Fruit fly (Drosophila melanogaster) whole organism, prepupa: ENCODE results near the gene HIPP1.

Experiments
- Blimp-1 ChIP-seq: fragments of 200-800 bp; sonication (Bioruptor generic); optimal IDR thresholded peaks from 3 replicates; lab custom pipeline; 2017; ENCODE audit warnings: missing biosample characterization, missing genetic modification characterization, mild to moderate bottlenecking, moderate library complexity, missing genetic modification reagents
- CG10631 ChIP-seq: fragments of 200-800 bp; sonication (Bioruptor generic); optimal IDR thresholded peaks from 2 replicates; lab custom pipeline; 2016; ENCODE audit warnings: missing biosample characterization, missing genetic modification characterization
- CG15336 ChIP-seq: fragments of 200-800 bp; sonication (Bioruptor generic); IDR thresholded peaks from 2 replicates; pipeline ENCODE4 v1.3.6; 2022; ENCODE audit warnings: missing biosample characterization, missing genetic modification characterization
- CG16779 ChIP-seq: fragments of 200-800 bp; sonication (Bioruptor generic); optimal IDR thresholded peaks from 3 replicates; lab custom pipeline; 2017; ENCODE audit warnings: missing biosample characterization, mild to moderate bottlenecking, missing genetic modification characterization
- CG3032 ChIP-seq: fragments of 200-800 bp; optimal IDR thresholded peaks from 2 replicates; lab custom pipeline; 2019; ENCODE audit warnings: missing biosample characterization, mild to moderate bottlenecking, missing genetic modification characterization, moderate library complexity
- CG31627 ChIP-seq: fragments of 200-800 bp; sonication (Bioruptor generic); optimal IDR thresholded peaks from 3 replicates; lab custom pipeline; 2016; ENCODE audit warnings: missing biosample characterization, missing genetic modification characterization
- CG34406 ChIP-seq: fragments of 200-800 bp; sonication (Bioruptor generic); optimal IDR thresholded peaks from 3 replicates; lab custom pipeline; 2016; ENCODE audit warnings: missing biosample characterization, missing genetic modification characterization
- CG3919 ChIP-seq: fragments of 200-800 bp; sonication (Bioruptor generic); optimal IDR thresholded peaks from 3 replicates; lab custom pipeline; 2016; ENCODE audit warnings: missing biosample characterization, missing genetic modification characterization
- CG4318 ChIP-seq: fragments of 200-800 bp; sonication (Bioruptor generic); optimal IDR thresholded peaks from 3 replicates; lab custom pipeline; 2017; ENCODE audit warnings: missing biosample characterization, mild to moderate bottlenecking, missing genetic modification characterization
- CG6276 ChIP-seq: fragments of 200-800 bp; sonication (Bioruptor generic); optimal IDR thresholded peaks from 2 replicates; lab custom pipeline; 2017; ENCODE audit warnings: missing biosample characterization, mild to moderate bottlenecking, missing genetic modification characterization
- CG6792 ChIP-seq: fragments of 200-800 bp; sonication (Bioruptor generic); optimal IDR thresholded peaks from 3 replicates; lab custom pipeline; 2016; ENCODE audit warnings: missing biosample characterization, missing genetic modification characterization
- CG6854 ChIP-seq: fragments of 200-800 bp; sonication (Bioruptor generic); optimal IDR thresholded peaks from 2 replicates; lab custom pipeline; 2017; ENCODE audit warnings: missing biosample characterization, mild to moderate bottlenecking, missing genetic modification characterization
- CG7368 ChIP-seq: fragments of 200-800 bp; sonication (Bioruptor generic); optimal IDR thresholded peaks from 3 replicates; lab custom pipeline; 2016; ENCODE audit warnings: missing biosample characterization, missing genetic modification characterization
- CG8319 ChIP-seq: fragments of 200-800 bp; sonication (Bioruptor generic); optimal IDR thresholded peaks from 3 replicates; lab custom pipeline; 2016; ENCODE audit warnings: missing biosample characterization, missing genetic modification characterization
- CG8632 ChIP-seq: fragments of 200-800 bp; sonication (Bioruptor generic); optimal IDR thresholded peaks from 3 replicates; lab custom pipeline; 2016; ENCODE audit warnings: missing biosample characterization, missing genetic modification characterization
- CG9139 ChIP-seq: fragments of 200-800 bp; sonication (Bioruptor generic); optimal IDR thresholded peaks from 3 replicates; lab custom pipeline; 2017; ENCODE audit warnings: missing biosample characterization, mild to moderate bottlenecking, missing genetic modification characterization
- Eip75B ChIP-seq: fragments of 200-800 bp; sonication (Bioruptor generic); optimal IDR thresholded peaks from 3 replicates; lab custom pipeline; 2016; ENCODE audit warnings: missing biosample characterization, missing genetic modification characterization
- Eip78C ChIP-seq: fragments of 200-800 bp; sonication (Bioruptor generic); peaks from one replicate; lab custom pipeline; 2016; ENCODE audit warnings: missing biosample characterization, missing genetic modification characterization
- Eip93F ChIP-seq: fragments of 200-800 bp; sonication (Bioruptor generic); optimal IDR thresholded peaks from 2 replicates; lab custom pipeline; 2016; ENCODE audit warnings: missing biosample characterization, mild to moderate bottlenecking, missing genetic modification characterization
- Ets21C ChIP-seq: fragments of 200-800 bp; sonication (Bioruptor generic); optimal IDR thresholded peaks from 3 replicates; lab custom pipeline; 2016; ENCODE audit warnings: missing biosample characterization, missing genetic modification characterization
- Gug ChIP-seq: fragments of 200-800 bp; sonication (Bioruptor generic); IDR thresholded peaks from 2 replicates; pipeline ENCODE4 v1.3.6; 2022; ENCODE audit warnings: missing biosample characterization, missing genetic modification characterization
- Hr39 ChIP-seq: fragments of 200-800 bp; sonication (Bioruptor generic); optimal IDR thresholded peaks from 2 replicates; lab custom pipeline; 2016; ENCODE audit warnings: missing biosample characterization, missing genetic modification characterization
- Hr4 ChIP-seq: fragments of 200-800 bp; sonication (Bioruptor generic); optimal IDR thresholded peaks from 3 replicates; lab custom pipeline; 2016; ENCODE audit warnings: missing biosample characterization, missing genetic modification characterization
- Met ChIP-seq: fragments of 200-800 bp; sonication (Bioruptor generic); optimal IDR thresholded peaks from 3 replicates; lab custom pipeline; 2016; ENCODE audit warnings: missing biosample characterization, missing genetic modification characterization
- OdsH ChIP-seq: fragments of 200-800 bp; sonication (Bioruptor generic); optimal IDR thresholded peaks from 3 replicates; lab custom pipeline; 2016; ENCODE audit warnings: missing biosample characterization, missing genetic modification characterization
- Smox ChIP-seq: fragments of 200-800 bp; sonication (Bioruptor generic); optimal IDR thresholded peaks from 3 replicates; lab custom pipeline; 2016; ENCODE audit warnings: missing biosample characterization, missing genetic modification characterization
- Sox102F ChIP-seq: fragments of 200-800 bp; sonication (Bioruptor generic); optimal IDR thresholded peaks from 2 replicates; lab custom pipeline; 2016; ENCODE audit warnings: missing biosample characterization, mild to moderate bottlenecking, missing genetic modification characterization
- Sox14 ChIP-seq: fragments of 200-800 bp; sonication (Bioruptor generic); optimal IDR thresholded peaks from 3 replicates; lab custom pipeline; 2016; ENCODE audit warnings: missing biosample characterization, missing genetic modification characterization
- Sox15 ChIP-seq: fragments of 200-800 bp; sonication (Bioruptor generic); optimal IDR thresholded peaks from 3 replicates; lab custom pipeline; 2016; ENCODE audit warnings: missing biosample characterization, missing genetic modification characterization
- achi ChIP-seq: fragments of 200-800 bp; sonication (Bioruptor generic); optimal IDR thresholded peaks from 3 replicates; lab custom pipeline; 2016; ENCODE audit warnings: missing biosample characterization, missing genetic modification characterization
- acj6 ChIP-seq: fragments of 200-800 bp; sonication (Bioruptor generic); optimal IDR thresholded peaks from 3 replicates; lab custom pipeline; 2016; ENCODE audit warnings: missing biosample characterization, missing genetic modification characterization
- cyc ChIP-seq: fragments of 200-800 bp; sonication (Bioruptor generic); optimal IDR thresholded peaks from 3 replicates; lab custom pipeline; 2016; ENCODE audit warnings: missing biosample characterization, missing genetic modification characterization
- dac ChIP-seq: fragments of 200-800 bp; sonication (Bioruptor generic); optimal IDR thresholded peaks from 2 replicates; lab custom pipeline; 2017; ENCODE audit warnings: missing biosample characterization, mild to moderate bottlenecking, missing genetic modification characterization
- dsx ChIP-seq: fragments of 200-800 bp; optimal IDR thresholded peaks from 3 replicates; lab custom pipeline; 2019; ENCODE audit warnings: missing biosample characterization, mild to moderate bottlenecking, missing genetic modification characterization, moderate library complexity; ENCODE audit not compliant: poor library complexity, severe bottlenecking
- esn ChIP-seq: fragments of 200-800 bp; sonication (Bioruptor generic); optimal IDR thresholded peaks from 2 replicates; lab custom pipeline; 2016; ENCODE audit warnings: missing biosample characterization, mild to moderate bottlenecking, missing genetic modification characterization, moderate library complexity
- fd85E ChIP-seq: fragments of 200-800 bp; sonication (Bioruptor generic); optimal IDR thresholded peaks from 3 replicates; lab custom pipeline; 2016; ENCODE audit warnings: missing biosample characterization, missing genetic modification characterization
- lz ChIP-seq: fragments of 200-800 bp; sonication (Bioruptor generic); optimal IDR thresholded peaks from 3 replicates; lab custom pipeline; 2016; ENCODE audit warnings: missing biosample characterization, missing genetic modification characterization
- net ChIP-seq: fragments of 200-800 bp; sonication (Bioruptor generic); optimal IDR thresholded peaks from 3 replicates; lab custom pipeline; 2016; ENCODE audit warnings: missing biosample characterization, missing genetic modification characterization
- salr ChIP-seq, 2 experiments: fragments of 200-800 bp; sonication (Bioruptor generic); optimal IDR thresholded peaks; 3 replicates each; lab custom pipeline; 2016 to 2018; ENCODE audit warnings: missing biosample characterization in 2 of 2, missing genetic modification characterization in 2 of 2, mild to moderate bottlenecking in 1 of 2
- spab ChIP-seq: fragments of 200-800 bp; sonication (Bioruptor generic); optimal IDR thresholded peaks from 2 replicates; lab custom pipeline; 2017; ENCODE audit warnings: missing biosample characterization, mild to moderate bottlenecking, missing genetic modification characterization, missing genetic modification reagents
- svp ChIP-seq: fragments of 200-800 bp; sonication (Bioruptor generic); peaks from one replicate; lab custom pipeline; 2016; ENCODE audit warnings: missing biosample characterization, missing genetic modification characterization
- topi ChIP-seq: fragments of 200-800 bp; sonication (Bioruptor generic); optimal IDR thresholded peaks from 3 replicates; lab custom pipeline; 2016; ENCODE audit warnings: missing biosample characterization, missing genetic modification characterization
- vri ChIP-seq: fragments of 200-800 bp; sonication (Bioruptor generic); optimal IDR thresholded peaks from 3 replicates; lab custom pipeline; 2016; ENCODE audit warnings: missing biosample characterization, mild to moderate bottlenecking, missing genetic modification characterization

HIPP1 gene

DNA sequence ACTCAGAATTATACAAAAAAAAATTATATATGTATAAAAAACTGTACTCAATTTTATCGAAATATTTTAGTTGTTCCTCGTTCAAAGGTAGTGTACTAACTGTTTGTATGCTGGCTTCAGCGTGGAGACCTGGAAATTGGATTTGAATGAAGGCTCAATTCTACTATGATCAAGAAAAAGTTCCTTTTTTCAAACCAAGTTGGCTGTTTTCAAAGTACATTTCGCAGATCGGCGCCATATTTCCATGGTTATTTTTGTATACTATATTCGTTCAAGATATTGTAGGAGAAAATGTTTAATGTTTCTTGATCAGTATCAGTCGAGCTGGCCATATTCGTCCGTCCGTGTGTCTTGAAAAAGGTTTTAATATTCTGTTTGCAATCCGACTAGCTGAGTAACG is 8.5 kb downstream of the HIPP1 start, which contains the start of gene Mst77F:
Gene Mst77F (minus strand): TSS at position 101 of the 400 bp plus-strand sequence.
- TF ChIP-seq Met (GFP tag; lab: Kevin White, UChicago) (no peak), Ets21C (GFP tag; lab: Kevin White, UChicago) (no peak), fd85E (GFP tag; lab: Kevin White, UChicago) (no peak), achi (GFP tag; lab: Kevin White, UChicago) (no peak), CG9139 (GFP tag; lab: Kevin White, UChicago) (no peak), CG4318 (GFP tag; lab: Kevin White, UChicago) (no peak), Smox (GFP tag; lab: Kevin White, UChicago) (no peak)

DNA sequence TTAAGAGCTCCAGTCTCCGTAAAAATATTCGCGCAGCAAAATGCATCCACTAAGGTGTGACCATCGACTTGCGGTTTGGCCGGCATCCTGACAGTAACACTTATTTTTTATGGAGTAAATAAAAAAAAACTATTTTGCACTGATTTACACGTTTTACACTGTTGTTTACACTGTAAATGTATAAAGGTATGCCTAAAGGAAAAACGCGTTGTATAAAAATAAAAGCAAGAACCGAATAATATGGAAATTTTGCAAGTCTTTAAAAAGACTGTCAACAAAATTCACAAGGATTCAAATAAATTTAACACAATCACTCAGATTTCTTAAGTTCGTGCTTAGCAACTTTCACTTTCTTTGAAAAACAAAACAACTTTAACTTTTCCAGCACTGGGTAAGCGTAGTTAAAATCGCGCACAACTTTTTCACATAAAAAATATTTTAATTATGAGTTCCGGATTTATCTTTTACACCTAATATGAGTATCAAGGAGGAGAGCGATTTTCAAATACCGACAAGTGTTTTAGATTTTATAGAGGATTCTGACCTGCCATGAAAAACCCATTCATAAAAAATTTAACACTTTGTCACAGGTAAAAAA is 13.8 kb downstream of the HIPP1 start:
- TF ChIP-seq Blimp-1 (GFP tag; lab: Kevin White, UChicago), result peak; percentile 40
- peak; percentile 33 for TF ChIP-seq svp (GFP tag; lab: Kevin White, UChicago)
- TF ChIP-seq Hr4 (GFP tag; lab: Kevin White, UChicago), result peak; percentile 34
- no peak for TF ChIP-seq Met (GFP tag; lab: Kevin White, UChicago)

DNA sequence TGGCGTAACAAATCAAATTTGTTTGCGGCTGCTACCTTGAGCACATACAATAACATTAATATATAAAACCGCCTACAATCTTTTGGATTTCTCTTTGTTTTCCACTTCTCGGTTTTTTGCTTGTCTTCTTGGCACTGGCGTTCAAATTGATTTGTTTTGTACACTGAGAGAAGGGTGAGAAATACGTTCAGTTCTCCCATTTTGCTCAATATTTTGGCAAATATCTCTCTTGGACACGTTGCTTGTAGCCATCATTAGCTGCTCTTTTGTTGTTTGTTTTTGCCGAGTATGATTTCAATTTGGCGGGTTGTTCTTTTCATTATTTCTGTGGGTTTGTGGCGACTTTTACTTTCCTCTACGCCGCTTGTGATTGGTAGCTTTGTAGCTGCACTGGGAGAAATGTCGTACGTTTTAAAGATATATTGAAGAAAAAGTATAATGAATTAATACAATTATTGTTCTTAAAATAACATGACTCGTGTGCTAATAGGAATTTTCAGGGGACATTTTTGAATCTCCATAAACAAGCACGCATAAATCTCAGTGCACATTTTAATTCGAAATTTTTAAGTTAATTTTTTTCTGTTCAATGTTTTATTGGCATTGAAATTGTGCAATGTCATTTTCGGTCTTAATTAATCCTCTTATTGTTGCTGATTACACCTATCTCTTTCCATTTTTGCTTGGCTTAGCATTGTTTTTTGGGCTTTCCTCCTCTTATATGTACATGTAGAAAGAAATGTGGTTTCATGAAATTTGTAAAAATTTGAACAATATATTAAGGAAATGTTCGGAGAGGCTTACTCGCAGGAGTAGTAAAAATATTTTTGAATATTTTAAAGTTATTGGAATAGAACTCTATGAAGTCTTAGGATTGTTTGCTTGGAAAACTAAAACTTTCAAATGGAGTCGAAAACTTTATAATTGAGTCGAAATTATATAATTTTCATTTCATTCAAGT is 17.8 kb downstream of the HIPP1 start:
- TF ChIP-seq cyc (GFP tag; lab: Kevin White, UChicago), result peak; percentile 47
- TF ChIP-seq CG16779, result no peak
- no peak for TF ChIP-seq acj6 (GFP tag; lab: Kevin White, UChicago)
- TF ChIP-seq CG8319, result no peak
- TF ChIP-seq spab (GFP tag; lab: Kevin White, UChicago), result no peak
- no peak for TF ChIP-seq Sox15
- TF ChIP-seq Gug (GFP tag; lab: Robert Waterston, UW), result no peak
- TF ChIP-seq salr (GFP tag; optimal IDR thresholded peaks at IDR 0.05; lab: Kevin White, UChicago), result no peak
- no peak for TF ChIP-seq CG3919
- no peak for TF ChIP-seq CG6276 (GFP tag; lab: Kevin White, UChicago)
- TF ChIP-seq CG7368 (GFP tag; lab: Kevin White, UChicago), result no peak
- no peak for TF ChIP-seq Sox14 (GFP tag; lab: Kevin White, UChicago)
- TF ChIP-seq Eip93F (GFP tag; lab: Kevin White, UChicago), result no peak
- peak; percentile 51 for TF ChIP-seq Met (GFP tag; lab: Kevin White, UChicago)
- no peak for TF ChIP-seq fd85E (GFP tag; lab: Kevin White, UChicago)
- no peak for TF ChIP-seq CG6792
- TF ChIP-seq CG10631, result no peak
- peak; percentile 4 for TF ChIP-seq CG8632 (GFP tag; lab: Kevin White, UChicago)
- peak; percentile 44 for TF ChIP-seq lz
- no peak for TF ChIP-seq dsx
- peak; percentile 59 for TF ChIP-seq esn
- TF ChIP-seq dac (GFP tag; lab: Kevin White, UChicago), result no peak
- peak; percentile 38 for TF ChIP-seq OdsH (GFP tag; lab: Kevin White, UChicago)
- no peak for TF ChIP-seq achi (GFP tag; lab: Kevin White, UChicago)
- TF ChIP-seq CG15336 (GFP tag; lab: Robert Waterston, UW), result no peak
- peak; percentile 15 for TF ChIP-seq Sox102F (GFP tag; lab: Kevin White, UChicago)
- no peak for TF ChIP-seq Smox (GFP tag; lab: Kevin White, UChicago)
- TF ChIP-seq Ets21C (GFP tag; lab: Kevin White, UChicago), result no peak
- TF ChIP-seq CG3032 (tag; lab: Kevin White, UChicago), result no peak
- TF ChIP-seq Hr39 (GFP tag; lab: Kevin White, UChicago), result peak; percentile 35
- peak; percentile 84 for TF ChIP-seq svp (GFP tag; lab: Kevin White, UChicago)
- TF ChIP-seq CG4318 (GFP tag; lab: Kevin White, UChicago), result no peak
- no peak for TF ChIP-seq CG6854 (GFP tag; lab: Kevin White, UChicago)
- TF ChIP-seq topi (GFP tag; lab: Kevin White, UChicago), result peak; percentile 50
- no peak for TF ChIP-seq CG34406 (GFP tag; lab: Kevin White, UChicago)
- TF ChIP-seq CG31627 (GFP tag; lab: Kevin White, UChicago), result peak; percentile 36
- TF ChIP-seq vri (GFP tag; lab: Kevin White, UChicago), result no peak
- peak; percentile 22 for TF ChIP-seq net (GFP tag; lab: Kevin White, UChicago)
- no peak for TF ChIP-seq CG9139 (GFP tag; lab: Kevin White, UChicago)
- TF ChIP-seq Eip75B (GFP tag; lab: Kevin White, UChicago), result no peak
- TF ChIP-seq Hr4 (GFP tag; lab: Kevin White, UChicago), result peak; percentile 27
- peak; percentile 53 for TF ChIP-seq Eip78C
